Worm (Caenorhabditis elegans) whole organism, L4 larva: Measurements from ENCODE around the gene rsp-4.

Experiments
- F26F4.8 ChIP-seq: fragments of 200-800 bp; sonication (Bioruptor generic); conservative IDR thresholded peaks from 2 replicates; pipeline ENCODE4 v1.3.6; 2022; ENCODE audit warnings: missing genetic modification characterization, missing compliant biosample characterization
- F49E8.2 ChIP-seq: sonication (generic microtip); optimal IDR thresholded peaks from 2 replicates; lab custom pipeline; 2016; ENCODE audit warnings: missing compliant biosample characterization, mild to moderate bottlenecking, missing genetic modification characterization, borderline replicate concordance
- T26A8.4 ChIP-seq: fragments of 200-800 bp; sonication (Bioruptor generic); IDR thresholded peaks from 2 replicates; pipeline ENCODE4 v1.3.6; 2022; ENCODE audit warnings: missing genetic modification characterization, missing compliant biosample characterization
- Y5F2A.4 ChIP-seq: fragments of 200-800 bp; sonication (Bioruptor generic); optimal IDR thresholded peaks from 2 replicates; lab custom pipeline; 2018; ENCODE audit warnings: mild to moderate bottlenecking, missing genetic modification characterization, missing compliant biosample characterization
- Y75B8A.6 ChIP-seq: fragments of 200-800 bp; sonication (Bioruptor generic); IDR thresholded peaks from 2 replicates; pipeline ENCODE4 v1.3.6; 2022; ENCODE audit warnings: missing genetic modification reagents, missing genetic modification characterization, missing compliant biosample characterization
- aha-1 ChIP-seq: fragments of 150-350 bp; peaks from one replicate; lab custom pipeline; 2014; ENCODE audit warnings: missing biosample characterization, missing genetic modification characterization
- arid-1 ChIP-seq: fragments of 200-800 bp; sonication (Bioruptor generic); conservative IDR thresholded peaks from 2 replicates; pipeline ENCODE4 v1.3.6; 2022; ENCODE audit warnings: missing genetic modification reagents, missing genetic modification characterization, missing compliant biosample characterization
- ceh-20 ChIP-seq: fragments of 200-800 bp; sonication (Bioruptor generic); IDR thresholded peaks from 2 replicates; pipeline ENCODE4 v1.3.6; 2022; ENCODE audit warnings: missing genetic modification reagents, missing genetic modification characterization, missing compliant biosample characterization
- ces-1 ChIP-seq: fragments of 150-350 bp; sonication (generic microtip); optimal IDR thresholded peaks from 4 replicates; lab custom pipeline; 2014; ENCODE audit warnings: missing biosample characterization, missing genetic modification reagents, missing genetic modification characterization
- ctbp-1 ChIP-seq: fragments of 200-800 bp; sonication (Bioruptor generic); IDR thresholded peaks from 2 replicates; pipeline ENCODE4 v1.3.6; 2022; ENCODE audit warnings: missing genetic modification reagents, missing genetic modification characterization, missing compliant biosample characterization
- dmd-6 ChIP-seq: fragments of 200-800 bp; sonication (Bioruptor generic); IDR thresholded peaks from 2 replicates; pipeline ENCODE4 v1.3.6; 2022; ENCODE audit warnings: missing genetic modification reagents, missing genetic modification characterization, missing compliant biosample characterization
- dpl-1 ChIP-seq: fragments of 150-350 bp; optimal IDR thresholded peaks from 2 replicates; lab custom pipeline; 2014; ENCODE audit warnings: missing biosample characterization, missing genetic modification reagents, missing genetic modification characterization
- duxl-1 ChIP-seq: sonication (generic microtip); optimal IDR thresholded peaks from 2 replicates; lab custom pipeline; 2016; ENCODE audit warnings: mild to moderate bottlenecking, missing genetic modification characterization, moderate library complexity, missing compliant biosample characterization; ENCODE audit not compliant: poor library complexity
- egl-43 ChIP-seq: fragments of 200-800 bp; sonication (Bioruptor generic); IDR thresholded peaks from 2 replicates; pipeline ENCODE4 v1.3.6; 2022; ENCODE audit warnings: missing genetic modification reagents, missing genetic modification characterization, missing compliant biosample characterization
- gei-8 ChIP-seq: fragments of 200-800 bp; sonication (Bioruptor generic); optimal IDR thresholded peaks from 2 replicates; lab custom pipeline; 2018; ENCODE audit warnings: mild to moderate bottlenecking, missing genetic modification characterization, missing compliant biosample characterization
- hif-1 ChIP-seq, 2 experiments: sonication (generic microtip); optimal IDR thresholded peaks; 2 replicates each; lab custom pipeline; 2016 to 2017; ENCODE audit warnings: missing compliant biosample characterization in 2 of 2, missing genetic modification characterization in 2 of 2, missing genetic modification reagents in 2 of 2, missing genotype in 2 of 2, mild to moderate bottlenecking in 1 of 2
- hmg-1.1 ChIP-seq: fragments of 200-800 bp; sonication (Bioruptor generic); IDR thresholded peaks from 2 replicates; pipeline ENCODE4 v1.3.6; 2022; ENCODE audit warnings: missing genetic modification reagents, missing genetic modification characterization, missing compliant biosample characterization
- jun-1 ChIP-seq: fragments of 150-350 bp; optimal IDR thresholded peaks from 2 replicates; lab custom pipeline; 2014; ENCODE audit warnings: missing biosample characterization, missing genetic modification reagents, missing genetic modification characterization
- lim-7 ChIP-seq: fragments of 200-800 bp; sonication (Bioruptor generic); IDR thresholded peaks from 2 replicates; pipeline ENCODE4 v1.3.6; 2022; ENCODE audit warnings: missing genetic modification characterization, missing compliant biosample characterization
- lin-38 ChIP-seq: fragments of 200-800 bp; sonication (Bioruptor generic); IDR thresholded peaks from 2 replicates; pipeline ENCODE4 v1.3.6; 2022; ENCODE audit warnings: missing genetic modification reagents, missing genetic modification characterization, missing compliant biosample characterization
- lin-39 ChIP-seq: fragments of 150-350 bp; optimal IDR thresholded peaks from 2 replicates; lab custom pipeline; 2014; ENCODE audit warnings: missing biosample characterization, missing genetic modification reagents, missing genetic modification characterization
- madf-9 ChIP-seq: fragments of 200-800 bp; sonication (Bioruptor generic); conservative IDR thresholded peaks from 2 replicates; pipeline ENCODE4 v1.3.6; 2022; ENCODE audit warnings: missing genetic modification reagents, missing genetic modification characterization, missing compliant biosample characterization
- mep-1 ChIP-seq: fragments of 150-350 bp; sonication (generic microtip); optimal IDR thresholded peaks from 3 replicates; lab custom pipeline; 2014; ENCODE audit warnings: missing biosample characterization, missing genetic modification characterization
- nhr-10 ChIP-seq: fragments of 150-350 bp; optimal IDR thresholded peaks from 2 replicates; lab custom pipeline; 2014; ENCODE audit warnings: missing biosample characterization, missing genetic modification characterization
- nhr-11 ChIP-seq: fragments of 150-350 bp; optimal IDR thresholded peaks from 2 replicates; lab custom pipeline; 2014; ENCODE audit warnings: missing biosample characterization, missing genetic modification characterization
- nhr-237 ChIP-seq: sonication (generic microtip); optimal IDR thresholded peaks from 2 replicates; lab custom pipeline; 2017; ENCODE audit warnings: missing biosample characterization, missing genetic modification characterization
- nhr-42 ChIP-seq: fragments of 200-800 bp; sonication (Bioruptor generic); IDR thresholded peaks from 2 replicates; pipeline ENCODE4 v1.3.6; 2022; ENCODE audit warnings: missing genetic modification characterization, missing compliant biosample characterization
- nhr-6 ChIP-seq: fragments of 150-350 bp; optimal IDR thresholded peaks from 2 replicates; lab custom pipeline; 2014; ENCODE audit warnings: missing biosample characterization, missing genetic modification characterization
- nhr-76 ChIP-seq: fragments of 150-350 bp; optimal IDR thresholded peaks from 2 replicates; lab custom pipeline; 2014; ENCODE audit warnings: missing biosample characterization, missing genetic modification characterization
- pha-4 ChIP-seq, 2 experiments: fragments of 150-350 bp in 1 of 2; fragments of 200-800 bp in 1 of 2; sonication (Bioruptor generic) in 1 of 2; IDR thresholded peaks in 1 of 2; optimal IDR thresholded peaks in 1 of 2; 2 replicates each; pipeline versions ENCODE4 v1.3.6 to Lab custom; 2014 to 2022; ENCODE audit warnings: missing genetic modification characterization in 2 of 2, missing genetic modification reagents in 2 of 2, missing biosample characterization in 1 of 2, missing compliant biosample characterization in 1 of 2
- php-3 ChIP-seq: fragments of 200-800 bp; sonication (Bioruptor generic); IDR thresholded peaks from 2 replicates; pipeline ENCODE4 v1.3.6; 2022; ENCODE audit warnings: missing genetic modification reagents, missing genetic modification characterization, missing compliant biosample characterization
- pqm-1 ChIP-seq: sonication (generic microtip); optimal IDR thresholded peaks from 2 replicates; lab custom pipeline; 2017; ENCODE audit warnings: missing biosample characterization, missing genetic modification characterization
- rbr-2 ChIP-seq: sonication (generic microtip); optimal IDR thresholded peaks from 2 replicates; lab custom pipeline; 2016; ENCODE audit warnings: missing genotype, missing genetic modification characterization, missing compliant biosample characterization
- set-16 ChIP-seq: fragments of 200-800 bp; sonication (Bioruptor generic); IDR thresholded peaks from 2 replicates; pipeline ENCODE4 v1.3.6; 2022; ENCODE audit warnings: missing genetic modification reagents, missing genetic modification characterization, missing compliant biosample characterization
- spr-3 ChIP-seq: fragments of 200-800 bp; sonication (Bioruptor generic); optimal IDR thresholded peaks from 2 replicates; lab custom pipeline; 2018; ENCODE audit warnings: mild to moderate bottlenecking, missing genetic modification characterization, missing compliant biosample characterization
- tra-1 ChIP-seq: fragments of 200-800 bp; sonication (Bioruptor generic); IDR thresholded peaks from 2 replicates; pipeline ENCODE4 v1.3.6; 2022; ENCODE audit warnings: missing genetic modification reagents, missing genetic modification characterization, missing compliant biosample characterization
- unc-130 ChIP-seq: sonication (generic microtip); optimal IDR thresholded peaks from 2 replicates; lab custom pipeline; 2016; ENCODE audit warnings: missing genetic modification reagents, missing genetic modification characterization, missing compliant biosample characterization
- unc-39 ChIP-seq: sonication (generic microtip); optimal IDR thresholded peaks from 2 replicates; lab custom pipeline; 2017; ENCODE audit warnings: missing biosample characterization, missing genetic modification characterization
- zfp-2 ChIP-seq: sonication (generic microtip); optimal IDR thresholded peaks from 2 replicates; lab custom pipeline; 2016; ENCODE audit warnings: mild to moderate bottlenecking, missing genetic modification characterization, missing compliant biosample characterization
- zip-11 ChIP-seq: fragments of 200-800 bp; sonication (Bioruptor generic); IDR thresholded peaks from 2 replicates; pipeline ENCODE4 v1.3.6; 2022; ENCODE audit warnings: missing genetic modification characterization, missing compliant biosample characterization
- ztf-11 ChIP-seq: fragments of 150-350 bp; optimal IDR thresholded peaks from 2 replicates; lab custom pipeline; 2014; ENCODE audit warnings: missing biosample characterization, missing genetic modification characterization

rsp-4 gene

DNA sequence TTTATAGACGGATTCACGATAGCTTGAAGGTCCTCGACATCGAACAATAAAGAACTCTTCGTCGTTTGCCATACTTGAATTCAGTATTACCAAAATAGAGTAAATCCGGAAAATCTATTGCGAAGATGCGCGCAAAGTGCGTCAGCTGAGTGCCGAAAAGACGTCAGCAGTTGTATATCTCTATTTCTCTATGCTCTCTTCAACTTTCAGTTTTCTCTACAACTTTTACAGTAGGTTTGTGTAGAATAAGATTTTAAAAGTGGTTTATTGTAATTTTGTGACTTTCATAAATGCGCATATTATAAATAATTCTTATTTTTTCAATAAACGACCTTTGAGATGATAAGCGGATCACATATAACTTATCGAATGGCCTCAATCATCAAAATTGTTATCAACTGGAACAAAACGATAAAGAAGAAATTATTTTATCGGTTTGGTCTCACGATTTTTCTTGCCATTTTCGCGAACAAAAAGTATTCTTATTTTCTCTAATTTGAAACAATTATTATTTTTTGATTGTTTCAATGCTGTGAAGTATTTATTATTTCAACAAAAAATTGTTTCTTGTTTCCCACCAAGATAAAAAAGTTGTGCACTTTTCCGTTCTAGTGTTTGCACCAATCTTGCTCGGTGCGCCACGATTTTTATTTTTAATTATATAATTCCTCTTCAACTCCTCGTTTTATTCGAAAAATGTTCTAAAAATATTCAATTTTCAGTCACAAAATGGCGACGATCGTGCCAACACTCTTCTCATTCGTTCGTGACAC is 15.2 kb downstream of the rsp-4 start, which contains the start of the genes agt-2 and F09E5.3 (continued):
- TF ChIP-seq madf-9 = 0 out of 2 replicates have a peak, but pooled peaks have one; percentile 17
- peak; percentile 9 for TF ChIP-seq Y5F2A.4 (GFP tag; lab: Kevin White, UChicago)
- no peak for TF ChIP-seq egl-43 (GFP tag; lab: Robert Waterston, UW)
- no peak for TF ChIP-seq zip-11
- peak; percentile 23 for TF ChIP-seq zfp-2 (tag; lab: Kevin White, UChicago)
- no peak for TF ChIP-seq nhr-10
- TF ChIP-seq set-16 (GFP tag; lab: Robert Waterston, UW) = no peak
- peak; percentile 80; the same call in 1 of the 2 replicates for TF ChIP-seq ctbp-1 (GFP tag; lab: Robert Waterston, UW)
- no peak for TF ChIP-seq lin-39 (tag; lab: Kevin White, UChicago)
- TF ChIP-seq nhr-6 (tag; lab: Kevin White, UChicago) = peak; percentile 58
- TF ChIP-seq lim-7 (GFP tag; lab: Robert Waterston, UW) = no peak
- TF ChIP-seq nhr-237 (tag; lab: Kevin White, UChicago) = no peak
- TF ChIP-seq dmd-6 (GFP tag; lab: Robert Waterston, UW) = peak; percentile 83
- 0 out of 2 replicates have a peak, but pooled peaks have one; percentile 17 for TF ChIP-seq nhr-42 (GFP tag; lab: Robert Waterston, UW)
- no peak for TF ChIP-seq F49E8.2 (tag; lab: Kevin White, UChicago)
- TF ChIP-seq Y75B8A.6 = no peak
- no peak for TF ChIP-seq gei-8 (GFP tag; lab: Kevin White, UChicago)
- peak; percentile 95 for TF ChIP-seq mep-1 (tag; lab: Kevin White, UChicago)
- peak; percentile 87 for TF ChIP-seq dpl-1 (GFP tag; lab: Kevin White, UChicago)
- TF ChIP-seq php-3 (GFP tag; lab: Robert Waterston, UW) = no peak
- TF ChIP-seq hif-1 (tag; optimal IDR thresholded peaks at IDR 0.05; lab: Kevin White, UChicago) = peak in 1 of 2 experiments; percentile 58
- peak; percentile 74 for TF ChIP-seq pqm-1 (tag; lab: Kevin White, UChicago)
- peak; percentile 32 for TF ChIP-seq ces-1 (GFP tag; lab: Kevin White, UChicago)
- TF ChIP-seq hmg-1.1 = peak; percentile 73; the same call in 1 of the 2 replicates
- peak; percentile 85 for TF ChIP-seq ceh-20 (GFP tag; lab: Robert Waterston, UW)
- peak; percentile 54; the same call in 1 of the 2 replicates for TF ChIP-seq arid-1 (GFP tag; lab: Robert Waterston, UW)
- TF ChIP-seq lin-38 (GFP tag; lab: Robert Waterston, UW) = peak; percentile 86
- TF ChIP-seq rbr-2 = peak; percentile 89
- peak; percentile 86 for TF ChIP-seq aha-1 (tag; lab: Kevin White, UChicago)
- TF ChIP-seq nhr-76 (tag; lab: Kevin White, UChicago) = no peak
- peak; percentile 58 for TF ChIP-seq duxl-1 (tag; lab: Kevin White, UChicago)
- TF ChIP-seq jun-1 = no peak
- TF ChIP-seq tra-1 (GFP tag; lab: Robert Waterston, UW) = peak; percentile 47
- peak; percentile 27 for TF ChIP-seq unc-130 (GFP tag; lab: Kevin White, UChicago)
- peak; percentile 65 for TF ChIP-seq pha-4 (GFP tag; IDR thresholded peaks at IDR 0.05; lab: Robert Waterston, UW)
- peak; percentile 15 for TF ChIP-seq pha-4 (tag; optimal IDR thresholded peaks at IDR 0.05; lab: Kevin White, UChicago)
- no peak for TF ChIP-seq ztf-11 (tag; lab: Kevin White, UChicago)
- peak; percentile 90 for TF ChIP-seq T26A8.4 (GFP tag; lab: Robert Waterston, UW)
- TF ChIP-seq unc-39 (tag; lab: Kevin White, UChicago) = no peak
- peak; percentile 43 for TF ChIP-seq spr-3
- peak; percentile 89 for TF ChIP-seq nhr-11 (tag; lab: Kevin White, UChicago)
- TF ChIP-seq F26F4.8 (GFP tag; lab: Robert Waterston, UW) = no peak
